Worm (Caenorhabditis elegans): Measurements from ENCODE around the gene Y51H4A.13.
"Not testable (repeated sequence)": the region's sequence is repeated elsewhere in the genome, so short reads cannot be mapped to it uniquely, and the experiment has no call there.

Gene Y51H4A.13

ce11 chrIV:16646192-16646544 is at the start of gene Y51H4A.13:
Gene Y51H4A.13 (minus strand): TSS chrIV:16646373.
- TF ChIP-seq unc-62 (GFP tag; optimal IDR thresholded peaks at IDR 0.05) = not testable (repeated sequence)

- no peak for TF ChIP-seq unc-62 (GFP tag; optimal IDR thresholded peaks at IDR 0.05)
These were observed 48.4 kb upstream of the Y51H4A.13 start, which contains the start of gene Y51H4A.941 for ce11 chrIV:16694567-16694966. Gene Y51H4A.941 (minus strand): TSS chrIV:16694667.

ce11 chrIV:16684224-16684623 is 38.1 kb upstream of the Y51H4A.13 start:
- TF ChIP-seq unc-62 (GFP tag; optimal IDR thresholded peaks at IDR 0.05) = no peak

ce11 chrIV:16664020-16664419 is 17.8 kb upstream of the Y51H4A.13 start, which contains the start of gene sta-1:
Gene sta-1 (plus strand): TSS chrIV:16664320.
- TF ChIP-seq unc-62 (GFP tag; optimal IDR thresholded peaks at IDR 0.05) = not testable (repeated sequence)

- no peak for TF ChIP-seq unc-62 (GFP tag; optimal IDR thresholded peaks at IDR 0.05)
These were observed 17.4 kb upstream of the Y51H4A.13 start for ce11 chrIV:16663591-16663990.

- no peak for TF ChIP-seq unc-62 (GFP tag; optimal IDR thresholded peaks at IDR 0.05)
These were observed 13.3 kb upstream of the Y51H4A.13 start for ce11 chrIV:16659475-16659874.

ce11 chrIV:16658731-16659130 is 12.6 kb upstream of the Y51H4A.13 start:
- TF ChIP-seq unc-62 (GFP tag; optimal IDR thresholded peaks at IDR 0.05) = no peak

ce11 chrIV:16657488-16657982 is 11.4 kb upstream of the Y51H4A.13 start:
- no peak for TF ChIP-seq unc-62 (GFP tag; optimal IDR thresholded peaks at IDR 0.05)

ce11 chrIV:16656232-16656631 is 10.1 kb upstream of the Y51H4A.13 start, which contains the start of gene tsr-2:
Gene tsr-2 (plus strand): TSS chrIV:16656613.
- TF ChIP-seq unc-62 (GFP tag; optimal IDR thresholded peaks at IDR 0.05) = no peak

ce11 chrIV:16655783-16656182 is 9.6 kb upstream of the Y51H4A.13 start, which contains the start of gene set-26:
Gene set-26 (minus strand): TSS chrIV:16655883.
- not testable (repeated sequence) for TF ChIP-seq unc-62 (GFP tag; optimal IDR thresholded peaks at IDR 0.05)

- no peak for TF ChIP-seq unc-62 (GFP tag; optimal IDR thresholded peaks at IDR 0.05)
These were observed 531 bp downstream of the Y51H4A.13 start for ce11 chrIV:16645492-16646191.

ce11 chrIV:16643782-16644181 is 2.4 kb downstream of the Y51H4A.13 start:
- no peak for TF ChIP-seq unc-62 (GFP tag; optimal IDR thresholded peaks at IDR 0.05)

ce11 chrIV:16630622-16631021 is 15.6 kb downstream of the Y51H4A.13 start, which contains the start of gene fipr-27:
Gene fipr-27 (plus strand): TSS chrIV:16630922.
- no peak for TF ChIP-seq unc-62 (GFP tag; optimal IDR thresholded peaks at IDR 0.05)

- no peak for TF ChIP-seq unc-62 (GFP tag; optimal IDR thresholded peaks at IDR 0.05)
These were observed 16.4 kb downstream of the Y51H4A.13 start for ce11 chrIV:16629815-16630214.

- no peak for TF ChIP-seq unc-62 (GFP tag; optimal IDR thresholded peaks at IDR 0.05)
These were observed 17.1 kb downstream of the Y51H4A.13 start, which contains the start of gene Y51H4A.936 for ce11 chrIV:16629090-16629489. Gene Y51H4A.936 (plus strand): TSS chrIV:16629390.

- no peak for TF ChIP-seq unc-62 (GFP tag; optimal IDR thresholded peaks at IDR 0.05)
These were observed 18.5 kb downstream of the Y51H4A.13 start, which contains the start of gene fipr-28 for ce11 chrIV:16627676-16628075. Gene fipr-28 (plus strand): TSS chrIV:16627976.

ce11 chrIV:16625909-16626308 is 20.3 kb downstream of the Y51H4A.13 start, which contains the start of gene fip-7:
Gene fip-7 (plus strand): TSS chrIV:16626209.
- not testable (repeated sequence) for TF ChIP-seq unc-62 (GFP tag; optimal IDR thresholded peaks at IDR 0.05)

Measured in whole organism, dauer.